Fruit fly (Drosophila melanogaster) whole organism, adult: ENCODE results near the gene CG9667.

ENCODE experiments used
- CG11617 ChIP-seq: fragments of 200-800 bp; sonication (Bioruptor generic); optimal IDR thresholded peaks from 2 replicates; lab custom pipeline; 2017; ENCODE audit warnings: mild to moderate bottlenecking, missing biosample characterization, missing genetic modification reagents, missing genetic modification characterization
- CG1620 ChIP-seq: fragments of 200-800 bp; sonication (Bioruptor generic); optimal IDR thresholded peaks from 2 replicates; lab custom pipeline; 2016; ENCODE audit warnings: missing biosample characterization, missing genetic modification characterization
- CG5204 ChIP-seq: fragments of 200-800 bp; sonication (Bioruptor generic); optimal IDR thresholded peaks from 2 replicates; lab custom pipeline; 2016; ENCODE audit warnings: missing biosample characterization, missing genetic modification characterization
- Mnt ChIP-seq: fragments of 200-800 bp; sonication (Bioruptor generic); optimal IDR thresholded peaks from 2 replicates; lab custom pipeline; 2016; ENCODE audit warnings: missing biosample characterization, mild to moderate bottlenecking, missing genetic modification characterization

- TF ChIP-seq CG5204 (no peak), CG1620 (no peak), Mnt (GFP tag; lab: Kevin White, UChicago) (no peak), CG11617 (no peak)
Measured at dm6 chr3R:8164850-8165249, 38.7 kb upstream of the CG9667 start.
